Worm (Caenorhabditis elegans) whole organism, late embryonic: ENCODE measurements around the gene srg-53.

Experiments
- C38D4.7 ChIP-seq: fragments of 200-800 bp; sonication (Bioruptor generic); optimal IDR thresholded peaks from 2 replicates; lab custom pipeline; 2018; ENCODE audit warnings: mild to moderate bottlenecking, missing genetic modification characterization, moderate library complexity, missing compliant biosample characterization
- T23F11.4 ChIP-seq: fragments of 200-800 bp; sonication (Bioruptor generic); optimal IDR thresholded peaks from 2 replicates; lab custom pipeline; 2018; ENCODE audit warnings: mild to moderate bottlenecking, missing genetic modification characterization, missing compliant biosample characterization
- ceh-14 ChIP-seq: sonication (generic microtip); optimal IDR thresholded peaks from 2 replicates; lab custom pipeline; 2016; ENCODE audit warnings: missing genotype, missing genetic modification characterization, missing compliant biosample characterization
- ceh-31 ChIP-seq: sonication (generic microtip); optimal IDR thresholded peaks from 2 replicates; lab custom pipeline; 2016; ENCODE audit warnings: missing genetic modification characterization, missing compliant biosample characterization
- ceh-45 ChIP-seq: fragments of 200-800 bp; sonication (Bioruptor generic); IDR thresholded peaks from 2 replicates; pipeline ENCODE4 v1.3.6; 2022; ENCODE audit warnings: missing genetic modification reagents, missing genetic modification characterization, missing compliant biosample characterization
- ceh-48 ChIP-seq: sonication (generic microtip); optimal IDR thresholded peaks from 2 replicates; lab custom pipeline; 2016; ENCODE audit warnings: missing genetic modification characterization, inconsistent platforms, missing compliant biosample characterization
- elt-2 ChIP-seq: sonication (generic microtip); optimal IDR thresholded peaks from 2 replicates; lab custom pipeline; 2016; ENCODE audit warnings: missing genetic modification reagents, missing genetic modification characterization, missing compliant biosample characterization
- gmeb-2 ChIP-seq: sonication (generic microtip); optimal IDR thresholded peaks from 2 replicates; lab custom pipeline; 2016; ENCODE audit warnings: missing genetic modification characterization, inconsistent platforms, missing compliant biosample characterization
- hlh-13 ChIP-seq: fragments of 200-800 bp; sonication (Bioruptor generic); optimal IDR thresholded peaks from 2 replicates; lab custom pipeline; 2018; ENCODE audit warnings: mild to moderate bottlenecking, missing genetic modification characterization, missing compliant biosample characterization
- hlh-15 ChIP-seq: sonication (generic microtip); optimal IDR thresholded peaks from 2 replicates; lab custom pipeline; 2016; ENCODE audit warnings: missing genetic modification characterization, missing compliant biosample characterization
- hlh-6 ChIP-seq: sonication (generic microtip); optimal IDR thresholded peaks from 2 replicates; lab custom pipeline; 2016; ENCODE audit warnings: missing genotype, missing genetic modification characterization, missing compliant biosample characterization
- hlh-8 ChIP-seq: sonication (generic microtip); optimal IDR thresholded peaks from 2 replicates; lab custom pipeline; 2016; ENCODE audit warnings: missing genotype, missing genetic modification characterization, missing compliant biosample characterization
- madf-2 ChIP-seq: sonication (generic microtip); optimal IDR thresholded peaks from 2 replicates; lab custom pipeline; 2017; ENCODE audit warnings: missing genetic modification characterization, missing compliant biosample characterization
- nhr-11 ChIP-seq: fragments of 150-350 bp; optimal IDR thresholded peaks from 2 replicates; lab custom pipeline; 2014; ENCODE audit warnings: missing biosample characterization, missing genetic modification characterization
- pat-9 ChIP-seq: fragments of 200-800 bp; sonication (Bioruptor generic); optimal IDR thresholded peaks from 2 replicates; lab custom pipeline; 2018; ENCODE audit warnings: mild to moderate bottlenecking, missing genetic modification characterization, moderate library complexity, missing compliant biosample characterization
- pros-1 ChIP-seq: fragments of 150-350 bp; optimal IDR thresholded peaks from 2 replicates; lab custom pipeline; 2014; ENCODE audit warnings: missing biosample characterization, missing genetic modification reagents, missing genetic modification characterization
- ref-2 ChIP-seq: sonication (generic microtip); optimal IDR thresholded peaks from 2 replicates; lab custom pipeline; 2016; ENCODE audit warnings: missing genetic modification characterization, missing compliant biosample characterization
- rnt-1 ChIP-seq: sonication (generic microtip); optimal IDR thresholded peaks from 2 replicates; lab custom pipeline; 2016; ENCODE audit warnings: missing genetic modification characterization, missing compliant biosample characterization
- tbx-7 ChIP-seq: sonication (generic microtip); optimal IDR thresholded peaks from 2 replicates; lab custom pipeline; 2016; ENCODE audit warnings: missing genotype, missing genetic modification characterization, missing compliant biosample characterization
- zip-5 ChIP-seq: sonication (generic microtip); optimal IDR thresholded peaks from 2 replicates; lab custom pipeline; 2016; ENCODE audit warnings: missing genetic modification characterization, missing compliant biosample characterization

The srg-53 gene

DNA sequence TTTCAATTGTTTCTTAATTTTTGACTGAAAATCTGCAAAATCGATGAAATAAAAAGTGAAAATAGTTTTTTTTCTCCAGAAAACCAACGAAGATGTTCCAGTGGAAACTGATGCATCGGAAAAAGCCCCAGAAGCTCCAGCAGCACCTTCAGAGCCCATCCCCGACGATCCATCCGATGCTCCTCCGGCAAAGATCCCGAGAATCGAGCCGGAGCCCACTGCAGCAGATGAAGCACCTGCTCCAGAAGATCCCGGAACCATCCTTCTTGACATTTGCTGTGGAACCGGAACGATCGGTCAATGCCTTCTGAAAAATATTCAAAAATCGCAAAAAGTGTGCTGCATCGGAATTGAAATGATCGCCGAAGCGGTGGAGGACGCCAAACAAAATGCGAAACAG is 29.4 kb downstream of the srg-53 start:
- TF ChIP-seq madf-2 (tag; lab: Kevin White, UChicago) (no peak), ceh-48 (tag; lab: Kevin White, UChicago) (no peak), zip-5 (tag; lab: Kevin White, UChicago) (no peak)

DNA sequence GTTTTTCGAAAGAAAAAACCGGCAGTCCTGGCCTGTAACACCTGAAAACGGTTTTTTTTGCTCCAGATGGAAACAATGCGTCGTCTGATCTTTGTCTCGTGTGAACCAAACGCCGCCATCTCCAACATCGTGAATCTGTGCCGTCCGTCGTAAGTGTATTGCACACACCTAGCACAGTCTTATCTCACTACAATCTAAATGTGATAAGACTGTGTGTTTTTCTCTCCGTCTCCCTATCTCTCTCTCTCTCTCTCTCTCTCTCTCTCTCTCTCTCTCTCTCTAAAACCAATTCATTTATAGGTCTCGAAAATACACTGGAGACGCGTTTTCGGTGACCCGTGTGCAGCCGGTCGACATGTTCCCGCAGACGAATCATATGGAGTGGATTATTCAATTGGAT is 31.3 kb downstream of the srg-53 start:
- TF ChIP-seq rnt-1 (tag; lab: Kevin White, UChicago): no peak
- TF ChIP-seq ceh-31 (tag; lab: Kevin White, UChicago): no peak
- no peak for TF ChIP-seq hlh-6
- TF ChIP-seq elt-2 (tag; lab: Kevin White, UChicago): peak; percentile 94

DNA sequence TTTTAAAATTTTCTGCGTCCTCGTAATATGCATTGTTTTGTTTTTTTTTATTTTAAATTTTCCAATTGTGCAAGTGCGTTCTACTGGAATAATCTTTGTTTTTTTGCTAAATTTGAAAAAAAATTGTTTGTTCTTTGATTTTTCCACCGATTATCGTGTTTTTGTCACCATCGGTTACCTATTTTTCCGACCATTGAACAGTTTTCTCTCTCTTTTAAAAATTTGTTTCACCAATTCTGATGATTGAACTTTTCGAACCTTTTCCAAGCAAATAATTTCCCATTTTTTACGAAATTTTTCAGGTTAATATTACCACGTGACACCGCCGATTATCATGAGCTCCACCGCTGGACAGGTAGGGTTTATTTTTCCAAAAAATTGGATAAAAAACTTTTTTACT is 32.2 kb downstream of the srg-53 start, which contains the start of gene adh-5:
Gene adh-5, plus strand, starts transcription at position 301 of the 400 bp plus-strand sequence.
- TF ChIP-seq pat-9 (tag; lab: Kevin White, UChicago) (no peak), hlh-8 (tag; lab: Kevin White, UChicago) (no peak), pros-1 (tag; lab: Kevin White, UChicago) (no peak), tbx-7 (tag; lab: Kevin White, UChicago) (no peak)

DNA sequence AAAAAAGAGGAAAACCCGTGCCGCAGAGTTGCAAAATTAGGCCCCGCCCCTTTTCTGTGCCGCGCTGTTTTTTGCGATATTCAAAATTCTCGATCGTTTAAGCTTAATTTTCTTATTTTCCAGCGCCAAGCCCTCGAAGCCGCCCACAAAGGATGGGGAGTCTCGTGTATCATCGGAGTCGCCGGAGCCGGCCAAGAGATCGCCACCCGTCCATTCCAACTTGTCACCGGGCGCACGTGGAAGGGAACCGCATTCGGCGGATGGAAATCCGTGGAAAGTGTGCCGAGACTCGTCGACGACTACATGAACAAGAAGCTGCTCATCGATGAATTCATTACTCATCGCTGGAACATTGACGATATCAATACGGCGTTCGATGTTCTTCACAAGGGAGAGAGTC is 36.4 kb downstream of the srg-53 start:
- TF ChIP-seq ceh-31 (tag; lab: Kevin White, UChicago) (no peak), nhr-11 (tag; lab: Kevin White, UChicago) (no peak)

DNA sequence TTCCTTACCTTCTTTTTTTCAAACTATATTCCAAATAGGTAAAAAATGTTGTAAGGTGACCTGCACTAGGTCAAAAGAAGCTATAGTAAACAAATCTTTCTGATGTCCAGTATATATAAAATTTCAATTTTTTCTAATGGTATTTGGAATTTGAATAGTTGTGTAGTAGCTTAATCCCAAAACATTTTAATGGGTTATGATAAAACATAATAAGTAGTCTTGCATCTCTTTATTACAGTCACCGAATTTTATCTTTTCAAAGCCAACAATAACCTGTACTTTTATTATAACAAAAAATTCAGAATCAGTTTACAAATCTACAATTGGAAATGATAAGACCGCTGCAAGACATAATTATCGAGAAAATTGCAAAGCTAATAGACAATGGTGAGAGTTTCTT is 38.2 kb downstream of the srg-53 start, which contains the start of gene H24K24.2:
Gene H24K24.2, plus strand, starts transcription at position 301 of the 400 bp plus-strand sequence.
- no peak for TF ChIP-seq C38D4.7 (GFP tag; lab: Kevin White, UChicago)
- no peak for TF ChIP-seq ceh-45 (GFP tag; lab: Robert Waterston, UW)
- no peak for TF ChIP-seq hlh-15 (tag; lab: Kevin White, UChicago)
- TF ChIP-seq ceh-14 (tag; lab: Kevin White, UChicago): no peak
- no peak for TF ChIP-seq elt-2 (tag; lab: Kevin White, UChicago)
- no peak for TF ChIP-seq ref-2 (tag; lab: Kevin White, UChicago)
- no peak for TF ChIP-seq gmeb-2 (tag; lab: Kevin White, UChicago)
- no peak for TF ChIP-seq hlh-6
- no peak for TF ChIP-seq T23F11.4 (GFP tag; lab: Kevin White, UChicago)
- TF ChIP-seq hlh-13: no peak
- no peak for TF ChIP-seq tbx-7 (tag; lab: Kevin White, UChicago)
- no peak for TF ChIP-seq rnt-1 (tag; lab: Kevin White, UChicago)
